Worm (Caenorhabditis elegans) whole organism, L3 larva: ENCODE data around the gene ndab-2.

Experiments
- R02D3.7 ChIP-seq: fragments of 150-350 bp; optimal IDR thresholded peaks from 2 replicates; lab custom pipeline; 2014; ENCODE audit warnings: missing biosample characterization, missing genetic modification characterization
- ZK546.5 ChIP-seq: sonication (generic microtip); optimal IDR thresholded peaks from 2 replicates; lab custom pipeline; 2017; ENCODE audit warnings: missing biosample characterization, missing genetic modification characterization
- aly-2 ChIP-seq: fragments of 150-350 bp; optimal IDR thresholded peaks from 2 replicates; lab custom pipeline; 2014; ENCODE audit warnings: missing biosample characterization, missing genetic modification characterization
- ama-1 ChIP-seq: fragments of 150-350 bp; optimal IDR thresholded peaks from 2 replicates; lab custom pipeline; 2018
- ceh-16 ChIP-seq: sonication (generic microtip); optimal IDR thresholded peaks from 2 replicates; lab custom pipeline; 2017; ENCODE audit warnings: missing biosample characterization, missing genetic modification characterization
- ceh-28 ChIP-seq: fragments of 150-350 bp; optimal IDR thresholded peaks from 2 replicates; lab custom pipeline; 2014; ENCODE audit warnings: missing biosample characterization, missing genetic modification reagents, missing genetic modification characterization
- ceh-82 ChIP-seq: fragments of 150-350 bp; optimal IDR thresholded peaks from 2 replicates; lab custom pipeline; 2014; ENCODE audit warnings: missing biosample characterization, missing genetic modification characterization
- ceh-9 ChIP-seq: sonication (generic microtip); optimal IDR thresholded peaks from 2 replicates; lab custom pipeline; 2018; ENCODE audit warnings: missing biosample characterization, missing genetic modification characterization
- daf-12 ChIP-seq: fragments of 150-350 bp; optimal IDR thresholded peaks from 2 replicates; lab custom pipeline; 2014; ENCODE audit warnings: missing biosample characterization, missing genetic modification reagents, missing genetic modification characterization
- egl-5 ChIP-seq: fragments of 150-350 bp; optimal IDR thresholded peaks from 2 replicates; lab custom pipeline; 2017; ENCODE audit warnings: missing biosample characterization, missing genetic modification reagents, missing genetic modification characterization, inconsistent platforms
- elt-1 ChIP-seq: fragments of 150-350 bp; optimal IDR thresholded peaks from 2 replicates; lab custom pipeline; 2014; ENCODE audit warnings: missing biosample characterization, missing genetic modification characterization
- elt-2 ChIP-seq: sonication (generic microtip); optimal IDR thresholded peaks from 2 replicates; lab custom pipeline; 2016; ENCODE audit warnings: missing genetic modification reagents, mild to moderate bottlenecking, missing genetic modification characterization, missing compliant biosample characterization
- elt-3 ChIP-seq, 3 experiments: fragments of 150-350 bp in 1 of 3; sonication (generic microtip) in 2 of 3; optimal IDR thresholded peaks; 2 replicates in 2 of 3; 4 replicates in 1 of 3; lab custom pipeline; 2014 to 2017; ENCODE audit warnings: missing biosample characterization in 3 of 3, missing genetic modification characterization in 3 of 3
- eor-1 ChIP-seq, 2 experiments: fragments of 150-350 bp; optimal IDR thresholded peaks; 2 replicates each; lab custom pipeline; 2014 to 2018; ENCODE audit warnings: missing biosample characterization in 2 of 2, missing genetic modification characterization in 2 of 2
- fkh-2 ChIP-seq: fragments of 150-350 bp; optimal IDR thresholded peaks from 2 replicates; lab custom pipeline; 2014; ENCODE audit warnings: missing biosample characterization, missing genetic modification reagents, missing genetic modification characterization
- fos-1 ChIP-seq: fragments of 150-350 bp; optimal IDR thresholded peaks from 2 replicates; lab custom pipeline; 2014; ENCODE audit warnings: missing biosample characterization, missing genetic modification characterization
- hmg-11 ChIP-seq: sonication (generic microtip); optimal IDR thresholded peaks from 2 replicates; lab custom pipeline; 2016; ENCODE audit warnings: missing genetic modification characterization, missing compliant biosample characterization
- jun-1 ChIP-seq: fragments of 150-350 bp; optimal IDR thresholded peaks from 2 replicates; lab custom pipeline; 2014; ENCODE audit warnings: missing biosample characterization, missing genetic modification reagents, missing genetic modification characterization
- lin-15B ChIP-seq: fragments of 150-350 bp; optimal IDR thresholded peaks from 2 replicates; lab custom pipeline; 2014; ENCODE audit warnings: missing biosample characterization, missing genetic modification characterization
- lsy-12 ChIP-seq: sonication (generic microtip); optimal IDR thresholded peaks from 2 replicates; lab custom pipeline; 2016; ENCODE audit warnings: mild to moderate bottlenecking, missing genetic modification characterization, missing compliant biosample characterization
- mdl-1 ChIP-seq: fragments of 150-350 bp; optimal IDR thresholded peaks from 2 replicates; lab custom pipeline; 2014; ENCODE audit warnings: missing biosample characterization, missing genetic modification characterization
- mml-1 ChIP-seq: fragments of 150-350 bp; sonication (generic microtip); optimal IDR thresholded peaks from 3 replicates; lab custom pipeline; 2014; ENCODE audit warnings: missing biosample characterization, missing genetic modification characterization
- nfya-1 ChIP-seq: sonication (generic microtip); optimal IDR thresholded peaks from 2 replicates; lab custom pipeline; 2017; ENCODE audit warnings: missing genetic modification characterization, mild to moderate bottlenecking, missing compliant biosample characterization, antibody characterized with exemption, moderate library complexity; ENCODE audit not compliant: insufficient read depth
- nhr-12 ChIP-seq: fragments of 150-350 bp; optimal IDR thresholded peaks from 2 replicates; lab custom pipeline; 2014; ENCODE audit warnings: missing biosample characterization, missing genetic modification characterization
- nhr-23 ChIP-seq: fragments of 150-350 bp; optimal IDR thresholded peaks from 2 replicates; lab custom pipeline; 2014; ENCODE audit warnings: missing biosample characterization, missing genetic modification reagents, missing genetic modification characterization
- nhr-237 ChIP-seq: fragments of 150-350 bp; optimal IDR thresholded peaks from 2 replicates; lab custom pipeline; 2014; ENCODE audit warnings: missing biosample characterization, missing genetic modification characterization
- nhr-25 ChIP-seq: sonication (generic microtip); optimal IDR thresholded peaks from 2 replicates; lab custom pipeline; 2017; ENCODE audit warnings: missing biosample characterization, missing genetic modification characterization
- nhr-28 ChIP-seq: fragments of 150-350 bp; optimal IDR thresholded peaks from 2 replicates; lab custom pipeline; 2014; ENCODE audit warnings: missing biosample characterization, missing genetic modification characterization
- nhr-43 ChIP-seq: sonication (generic microtip); optimal IDR thresholded peaks from 2 replicates; lab custom pipeline; 2016; ENCODE audit warnings: mild to moderate bottlenecking, missing genetic modification characterization, missing compliant biosample characterization; ENCODE audit not compliant: poor library complexity, severe bottlenecking
- nhr-67 ChIP-seq: fragments of 150-350 bp; optimal IDR thresholded peaks from 2 replicates; lab custom pipeline; 2014; ENCODE audit warnings: missing biosample characterization, missing genetic modification characterization
- nhr-76 ChIP-seq: fragments of 150-350 bp; sonication (generic microtip); optimal IDR thresholded peaks from 5 replicates; lab custom pipeline; 2014; ENCODE audit warnings: missing biosample characterization, missing genetic modification characterization
- pha-4 ChIP-seq: fragments of 150-350 bp; optimal IDR thresholded peaks from 2 replicates; lab custom pipeline; 2014; ENCODE audit warnings: missing biosample characterization, missing genetic modification reagents, missing genetic modification characterization
- pqm-1 ChIP-seq: fragments of 150-350 bp; optimal IDR thresholded peaks from 2 replicates; lab custom pipeline; 2017; ENCODE audit warnings: missing biosample characterization, missing genetic modification characterization, inconsistent platforms
- sea-2 ChIP-seq: fragments of 150-350 bp; sonication (generic microtip); optimal IDR thresholded peaks from 4 replicates; lab custom pipeline; 2014; ENCODE audit warnings: missing biosample characterization, missing genetic modification reagents, missing genetic modification characterization
- skn-1 ChIP-seq: fragments of 150-350 bp; optimal IDR thresholded peaks from 2 replicates; lab custom pipeline; 2014; ENCODE audit warnings: missing biosample characterization, missing genetic modification characterization
- snpc-4 ChIP-seq: fragments of 150-350 bp; optimal IDR thresholded peaks from 2 replicates; lab custom pipeline; 2014; ENCODE audit warnings: missing biosample characterization, missing genetic modification characterization
- tbx-2 ChIP-seq: sonication (generic microtip); optimal IDR thresholded peaks from 2 replicates; lab custom pipeline; 2016; ENCODE audit warnings: mild to moderate bottlenecking, missing genetic modification characterization, missing compliant biosample characterization
- unc-39 ChIP-seq: sonication (generic microtip); optimal IDR thresholded peaks from 4 replicates; lab custom pipeline; 2017; ENCODE audit warnings: missing biosample characterization, missing genetic modification characterization
- unc-62 ChIP-seq: fragments of 150-350 bp; sonication (generic microtip); optimal IDR thresholded peaks from 4 replicates; lab custom pipeline; 2014; ENCODE audit warnings: missing biosample characterization, missing genetic modification reagents, missing genetic modification characterization
- zag-1 ChIP-seq: fragments of 150-350 bp; optimal IDR thresholded peaks from 2 replicates; lab custom pipeline; 2014; ENCODE audit warnings: missing biosample characterization, missing genetic modification characterization
- ztf-11 ChIP-seq: fragments of 150-350 bp; optimal IDR thresholded peaks from 2 replicates; lab custom pipeline; 2014; ENCODE audit warnings: missing biosample characterization, missing genetic modification characterization
- ztf-4 ChIP-seq: fragments of 150-350 bp; optimal IDR thresholded peaks from 2 replicates; lab custom pipeline; 2014; ENCODE audit warnings: missing biosample characterization, missing genetic modification characterization

ndab-2 gene

DNA sequence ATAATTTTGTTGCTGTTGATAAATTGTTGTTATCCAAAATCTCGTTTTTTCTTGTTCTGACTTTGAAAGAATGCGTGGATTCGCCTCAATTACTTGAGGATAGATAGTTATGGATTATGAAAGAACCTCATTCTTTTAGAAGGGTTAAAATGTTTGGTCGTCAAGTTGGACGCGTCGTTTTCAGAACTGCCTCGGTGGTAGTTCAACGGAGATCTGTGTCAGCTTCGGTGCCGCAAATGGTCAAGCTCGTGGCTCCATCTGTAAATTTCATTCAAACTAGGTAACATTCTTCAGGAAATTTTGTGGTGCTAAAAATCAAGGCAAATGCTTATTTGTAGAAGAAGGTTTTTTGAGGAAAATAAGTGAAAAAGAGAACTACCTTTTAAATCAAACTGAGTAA, at the start of gene ndab-2:
TSS of gene ndab-2 (plus strand) at position 140 of the 400 bp plus-strand sequence.
- TF ChIP-seq ama-1 (peak; percentile 66), pha-4 (no peak)

DNA sequence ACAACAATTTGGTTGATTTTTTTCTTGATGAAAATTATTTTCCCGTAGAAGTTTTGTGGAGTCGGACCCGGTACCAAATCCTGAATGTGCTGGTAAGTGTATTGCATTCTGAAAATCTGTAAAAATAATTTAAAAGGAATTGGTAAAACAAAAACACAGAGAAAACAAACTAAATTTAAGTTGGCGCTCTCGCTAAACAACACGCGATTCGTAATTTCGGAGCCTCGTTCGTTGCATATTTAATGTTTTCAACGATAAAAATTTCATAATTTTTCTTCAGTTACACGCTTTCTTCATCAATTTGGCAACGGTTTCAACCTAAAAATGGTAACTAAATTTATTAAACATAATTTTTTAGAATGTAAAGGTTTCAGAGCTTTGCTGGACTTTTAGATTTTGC, 47.0 kb upstream of the ndab-2 start, which contains the start of the genes pot-1 and ggtb-1:
TSS of gene pot-1 (minus strand) at position 120 of the 400 bp plus-strand sequence.
TSS of gene ggtb-1 (plus strand) at position 208 of the 400 bp plus-strand sequence.
- no peak for TF ChIP-seq fos-1 (tag; lab: Kevin White, UChicago)
- TF ChIP-seq mdl-1 (tag; lab: Kevin White, UChicago): no peak
- TF ChIP-seq ztf-4 (tag; lab: Kevin White, UChicago): no peak
- TF ChIP-seq lsy-12 (tag; lab: Kevin White, UChicago): no peak
- peak; percentile 5 for TF ChIP-seq lin-15B (tag; lab: Kevin White, UChicago)
- no peak for TF ChIP-seq aly-2
- no peak for TF ChIP-seq daf-12
- TF ChIP-seq hmg-11 (tag; lab: Kevin White, UChicago): no peak
- TF ChIP-seq nhr-76: no peak
- no peak for TF ChIP-seq nhr-25 (tag; lab: Kevin White, UChicago)
- TF ChIP-seq fkh-2 (tag; lab: Kevin White, UChicago): no peak
- TF ChIP-seq unc-62 (GFP tag; lab: Kevin White, UChicago): no peak
- TF ChIP-seq elt-3 (tag; optimal IDR thresholded peaks at IDR 0.05; lab: Kevin White, UChicago): no peak
- TF ChIP-seq nhr-23 (tag; lab: Kevin White, UChicago): no peak
- TF ChIP-seq nhr-237 (tag; lab: Kevin White, UChicago): no peak
- no peak for TF ChIP-seq zag-1 (tag; lab: Kevin White, UChicago)
- no peak for TF ChIP-seq nhr-28 (tag; lab: Kevin White, UChicago)
- no peak for TF ChIP-seq ama-1
- no peak for TF ChIP-seq mml-1 (tag; lab: Kevin White, UChicago)
- TF ChIP-seq ZK546.5 (tag; lab: Kevin White, UChicago): no peak
- no peak for TF ChIP-seq nhr-43 (tag; lab: Kevin White, UChicago)
- peak; percentile 6 for TF ChIP-seq nfya-1 (tag; lab: Kevin White, UChicago)
- peak; percentile 31 for TF ChIP-seq pha-4
- no peak for TF ChIP-seq tbx-2 (tag; lab: Kevin White, UChicago)
- TF ChIP-seq ceh-16 (tag; lab: Kevin White, UChicago): no peak

DNA sequence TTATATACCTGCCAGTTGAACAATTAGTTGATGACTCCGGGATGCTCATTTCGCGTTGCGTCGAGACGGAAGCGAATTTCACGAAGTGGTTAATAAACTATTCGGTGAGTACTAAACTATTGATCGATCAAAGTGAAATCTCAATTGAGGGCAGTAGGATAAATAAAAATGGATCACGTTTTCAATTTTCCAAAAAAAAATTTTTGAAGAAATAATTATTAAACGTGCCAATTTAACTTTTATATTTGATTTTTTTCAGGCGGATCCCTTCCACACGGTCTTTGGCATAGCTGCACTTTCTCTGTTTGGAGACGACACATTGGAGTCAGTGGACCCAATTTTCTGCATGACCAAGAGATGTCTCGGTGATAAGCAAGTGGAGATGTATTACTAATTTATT, 44.5 kb upstream of the ndab-2 start, which contains the start of gene B0280.17:
TSS of gene B0280.17 (minus strand) at position 101 of the 400 bp plus-strand sequence.
- no peak for TF ChIP-seq nhr-25 (tag; lab: Kevin White, UChicago)
- TF ChIP-seq pqm-1 (tag; lab: Kevin White, UChicago): no peak
- no peak for TF ChIP-seq eor-1 (tag; optimal IDR thresholded peaks at IDR 0.05; lab: Kevin White, UChicago)
- TF ChIP-seq ceh-28 (tag; lab: Kevin White, UChicago): no peak

DNA sequence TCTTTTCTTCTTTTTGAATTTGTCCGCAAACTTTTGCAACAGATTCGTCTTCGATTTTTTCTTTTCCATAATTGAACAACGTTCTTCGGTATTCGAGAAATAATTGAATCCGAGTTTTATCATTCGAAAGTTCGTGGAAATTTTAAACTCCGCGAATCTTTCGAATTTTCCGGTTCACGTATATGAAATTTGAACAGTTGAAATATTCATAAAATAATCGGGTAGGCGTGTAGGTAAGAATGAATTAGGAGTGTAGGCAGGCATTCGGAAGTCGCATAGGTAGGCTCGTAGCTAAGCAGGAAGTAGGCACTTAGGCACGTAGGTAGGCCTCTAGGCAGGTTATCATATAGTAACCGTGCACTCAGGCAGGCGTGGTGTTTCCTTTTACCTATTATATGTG, 42.4 kb upstream of the ndab-2 start, which contains the start of gene B0280.11:
TSS of gene B0280.11 (minus strand) at position 101 of the 400 bp plus-strand sequence.
- no peak for TF ChIP-seq ceh-9
- no peak for TF ChIP-seq ceh-82
- no peak for TF ChIP-seq sea-2
- no peak for TF ChIP-seq nhr-28 (tag; lab: Kevin White, UChicago)
- TF ChIP-seq zag-1 (tag; lab: Kevin White, UChicago): no peak
- TF ChIP-seq ama-1: no peak
- TF ChIP-seq eor-1 (tag; optimal IDR thresholded peaks at IDR 0.05; lab: Kevin White, UChicago): no peak

DNA sequence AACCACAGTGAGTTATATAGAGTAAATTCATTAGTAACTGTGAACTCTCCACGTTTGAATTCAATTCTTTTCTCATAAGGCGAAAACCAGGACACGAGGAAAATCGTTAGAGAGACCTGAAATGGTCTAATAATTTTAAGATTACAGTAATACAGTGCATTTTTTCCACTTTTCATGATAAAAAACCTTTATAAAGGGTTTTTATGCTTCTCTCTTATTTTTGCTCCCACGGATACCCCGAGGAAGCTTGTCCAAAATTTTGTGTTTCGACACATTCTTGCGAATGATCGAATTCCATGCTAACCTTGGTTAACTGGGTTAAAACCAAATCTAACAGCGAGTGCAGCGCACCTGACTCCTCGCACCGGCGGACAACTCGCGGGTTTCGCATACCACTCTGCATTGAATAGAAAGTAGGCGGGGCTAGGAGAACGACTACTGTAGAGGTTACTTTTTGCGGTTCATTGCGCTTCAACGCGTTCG, 40.3 kb upstream of the ndab-2 start:
- peak; percentile 4 for TF ChIP-seq pqm-1 (tag; lab: Kevin White, UChicago)
- TF ChIP-seq ztf-11 (tag; lab: Kevin White, UChicago): no peak
- no peak for TF ChIP-seq elt-1 (tag; lab: Kevin White, UChicago)
- no peak for TF ChIP-seq nhr-67 (tag; lab: Kevin White, UChicago)
- TF ChIP-seq R02D3.7 (tag; lab: Kevin White, UChicago): peak; percentile 31
- TF ChIP-seq lin-15B (tag; lab: Kevin White, UChicago): no peak
- TF ChIP-seq lsy-12 (tag; lab: Kevin White, UChicago): peak; percentile 20
- TF ChIP-seq ceh-28 (tag; lab: Kevin White, UChicago): no peak
- TF ChIP-seq ceh-82: no peak
- TF ChIP-seq mdl-1 (tag; lab: Kevin White, UChicago): no peak
- TF ChIP-seq fkh-2 (tag; lab: Kevin White, UChicago): no peak
- no peak for TF ChIP-seq pha-4
- no peak for TF ChIP-seq unc-39 (tag; lab: Kevin White, UChicago)
- TF ChIP-seq mml-1 (tag; lab: Kevin White, UChicago): no peak
- TF ChIP-seq nhr-43 (tag; lab: Kevin White, UChicago): peak; percentile 43
- peak; percentile 70 for TF ChIP-seq nhr-25 (tag; lab: Kevin White, UChicago)
- no peak for TF ChIP-seq eor-1 (tag; optimal IDR thresholded peaks at IDR 0.05; lab: Kevin White, UChicago)
- peak; percentile 17 for TF ChIP-seq elt-2
- TF ChIP-seq skn-1 (tag; lab: Kevin White, UChicago): no peak
- TF ChIP-seq ZK546.5 (tag; lab: Kevin White, UChicago): no peak
- no peak for TF ChIP-seq nhr-28 (tag; lab: Kevin White, UChicago)
- no peak for TF ChIP-seq aly-2
- TF ChIP-seq sea-2: no peak
- TF ChIP-seq jun-1 (tag; lab: Kevin White, UChicago): no peak
- TF ChIP-seq snpc-4 (tag; lab: Kevin White, UChicago): peak; percentile 96
- peak; percentile 72 for TF ChIP-seq nfya-1 (tag; lab: Kevin White, UChicago)
- no peak for TF ChIP-seq nhr-12
- TF ChIP-seq ama-1: peak; percentile 25
- TF ChIP-seq unc-62 (GFP tag; lab: Kevin White, UChicago): no peak
- no peak for TF ChIP-seq egl-5 (tag; lab: Kevin White, UChicago)
